Worm (Caenorhabditis elegans): Measurements from ENCODE around the gene pelo-1.

pelo-1 gene

ce11 chrIII:4186751-4187309 is 17.2 kb downstream of the pelo-1 start, which contains the start of gene lars-1:
lars-1 (minus strand) TSS chrIII:4186801.
- TF ChIP-seq egl-27 (tag; optimal IDR thresholded peaks at IDR 0.05) (no peak), R02D3.7 (tag; optimal IDR thresholded peaks at IDR 0.05) (no peak), mdl-1 (tag; optimal IDR thresholded peaks at IDR 0.05) (no peak), nhr-237 (tag; optimal IDR thresholded peaks at IDR 0.05) (no peak), elt-2 (tag; optimal IDR thresholded peaks at IDR 0.05) (no peak), nhr-23 (tag; optimal IDR thresholded peaks at IDR 0.05) (no peak), ceh-16 (tag; optimal IDR thresholded peaks at IDR 0.05) (no peak), aly-2 (tag; optimal IDR thresholded peaks at IDR 0.05) (no peak), lin-39 (tag; optimal IDR thresholded peaks at IDR 0.05) (no peak), fkh-10 (GFP tag; optimal IDR thresholded peaks at IDR 0.05) (no peak), nhr-28 (tag; optimal IDR thresholded peaks at IDR 0.05) (no peak), jun-1 (tag; optimal IDR thresholded peaks at IDR 0.05) (no peak), hmg-11 (tag; optimal IDR thresholded peaks at IDR 0.05) (peak; percentile 17), lin-15B (tag; optimal IDR thresholded peaks at IDR 0.05) (peak; percentile 49), snpc-4 (tag; optimal IDR thresholded peaks at IDR 0.05) (no peak), skn-1 (tag; optimal IDR thresholded peaks at IDR 0.05) (no peak), nhr-43 (tag; optimal IDR thresholded peaks at IDR 0.05; ENCODE audit: poor library complexity, severe bottlenecking) (no peak), daf-12 (tag; optimal IDR thresholded peaks at IDR 0.05) (no peak), ceh-9 (tag; optimal IDR thresholded peaks at IDR 0.05) (no peak), tbx-2 (tag; optimal IDR thresholded peaks at IDR 0.05) (no peak), lsy-12 (tag; optimal IDR thresholded peaks at IDR 0.05) (no peak), nfya-1 (tag; optimal IDR thresholded peaks at IDR 0.05; ENCODE audit: insufficient read depth) (peak; percentile 22), ceh-28 (tag; optimal IDR thresholded peaks at IDR 0.05) (peak; percentile 49), nhr-67 (tag; optimal IDR thresholded peaks at IDR 0.05) (no peak)

ce11 chrIII:4181338-4181737 is 22.7 kb downstream of the pelo-1 start, which contains the start of gene C16C10.1:
C16C10.1 (minus strand) TSS chrIII:4181438.
- TF ChIP-seq R02D3.7 (tag; optimal IDR thresholded peaks at IDR 0.05): no peak
- TF ChIP-seq ztf-11 (tag; optimal IDR thresholded peaks at IDR 0.05): no peak
- no peak for TF ChIP-seq mml-1 (tag; optimal IDR thresholded peaks at IDR 0.05)
- no peak for TF ChIP-seq nhr-25 (tag; optimal IDR thresholded peaks at IDR 0.05)
- TF ChIP-seq lsy-12 (tag; optimal IDR thresholded peaks at IDR 0.05): no peak
- TF ChIP-seq ama-1 (optimal IDR thresholded peaks at IDR 0.05): no peak
- no peak for TF ChIP-seq pha-4 (tag; optimal IDR thresholded peaks at IDR 0.05)
- TF ChIP-seq lin-39 (tag; optimal IDR thresholded peaks at IDR 0.05): no peak
- no peak for TF ChIP-seq ZK546.5 (tag; optimal IDR thresholded peaks at IDR 0.05)
- TF ChIP-seq zag-1 (tag; optimal IDR thresholded peaks at IDR 0.05): no peak
- no peak for TF ChIP-seq skn-1 (tag; optimal IDR thresholded peaks at IDR 0.05)
- no peak for TF ChIP-seq lin-15B (tag; optimal IDR thresholded peaks at IDR 0.05)
- no peak for TF ChIP-seq nhr-12 (tag; optimal IDR thresholded peaks at IDR 0.05)
- TF ChIP-seq fos-1 (tag; optimal IDR thresholded peaks at IDR 0.05): no peak
- TF ChIP-seq nhr-43 (tag; optimal IDR thresholded peaks at IDR 0.05; ENCODE audit: poor library complexity, severe bottlenecking): no peak
- no peak for TF ChIP-seq unc-39 (tag; optimal IDR thresholded peaks at IDR 0.05)

- TF ChIP-seq nhr-67 (tag; optimal IDR thresholded peaks at IDR 0.05): no peak
- TF ChIP-seq nhr-43 (tag; optimal IDR thresholded peaks at IDR 0.05; ENCODE audit: poor library complexity, severe bottlenecking): no peak
- TF ChIP-seq lin-39 (tag; optimal IDR thresholded peaks at IDR 0.05): no peak
- no peak for TF ChIP-seq nhr-12 (tag; optimal IDR thresholded peaks at IDR 0.05)
- TF ChIP-seq nhr-237 (tag; optimal IDR thresholded peaks at IDR 0.05): no peak
- no peak for TF ChIP-seq eor-1 (tag; optimal IDR thresholded peaks at IDR 0.05)
- no peak for TF ChIP-seq unc-39 (tag; optimal IDR thresholded peaks at IDR 0.05)
- TF ChIP-seq skn-1 (tag; optimal IDR thresholded peaks at IDR 0.05): no peak
- no peak for TF ChIP-seq elt-2 (tag; optimal IDR thresholded peaks at IDR 0.05)
- no peak for TF ChIP-seq nhr-11 (tag; optimal IDR thresholded peaks at IDR 0.05)
- TF ChIP-seq fkh-2 (tag; optimal IDR thresholded peaks at IDR 0.05): no peak
- TF ChIP-seq pha-4 (tag; optimal IDR thresholded peaks at IDR 0.05): no peak
- no peak for TF ChIP-seq elt-1 (tag; optimal IDR thresholded peaks at IDR 0.05)
- TF ChIP-seq jun-1 (tag; optimal IDR thresholded peaks at IDR 0.05): no peak
- TF ChIP-seq ztf-4 (tag; optimal IDR thresholded peaks at IDR 0.05): no peak
- no peak for TF ChIP-seq ceh-16 (tag; optimal IDR thresholded peaks at IDR 0.05)
- TF ChIP-seq ceh-28 (tag; optimal IDR thresholded peaks at IDR 0.05): no peak
- no peak for TF ChIP-seq snpc-4 (tag; optimal IDR thresholded peaks at IDR 0.05)
- no peak for TF ChIP-seq nfya-1 (tag; optimal IDR thresholded peaks at IDR 0.05; ENCODE audit: insufficient read depth)
- TF ChIP-seq ceh-82 (tag; optimal IDR thresholded peaks at IDR 0.05): no peak
Measured at ce11 chrIII:4178564-4178963, 25.5 kb downstream of the pelo-1 start, which contains the start of gene C16C10.2. C16C10.2 (minus strand) TSS chrIII:4178664.
